Worm (Caenorhabditis elegans) whole organism, early embryonic: ENCODE results near the gene catp-8.

Experiments
- B0310.2 ChIP-seq: sonication (generic microtip); optimal IDR thresholded peaks from 2 replicates; lab custom pipeline; 2016; ENCODE audit warnings: mild to moderate bottlenecking, missing genetic modification characterization, missing compliant biosample characterization
- F13C5.2 ChIP-seq: sonication (generic microtip); optimal IDR thresholded peaks from 2 replicates; lab custom pipeline; 2017; ENCODE audit warnings: mild to moderate bottlenecking, missing genetic modification characterization, inconsistent platforms, missing compliant biosample characterization
- aly-1 ChIP-seq: sonication (generic microtip); optimal IDR thresholded peaks from 2 replicates; lab custom pipeline; 2016; ENCODE audit warnings: missing genetic modification characterization, missing compliant biosample characterization
- ama-1 ChIP-seq: fragments of 150-350 bp; optimal IDR thresholded peaks from 2 replicates; lab custom pipeline; 2014
- ceh-13 ChIP-seq: fragments of 200-800 bp; sonication (Bioruptor generic); optimal IDR thresholded peaks from 2 replicates; lab custom pipeline; 2018; ENCODE audit warnings: mild to moderate bottlenecking, missing genetic modification characterization, missing compliant biosample characterization
- flt-1 ChIP-seq: fragments of 200-800 bp; sonication (Bioruptor generic); IDR thresholded peaks from 2 replicates; pipeline ENCODE4 v1.3.6; 2022; ENCODE audit warnings: missing genetic modification characterization, missing compliant biosample characterization
- hmbx-1 ChIP-seq: sonication (generic microtip); optimal IDR thresholded peaks from 2 replicates; lab custom pipeline; 2016; ENCODE audit warnings: mild to moderate bottlenecking, missing genetic modification characterization, missing compliant biosample characterization
- hmg-4 ChIP-seq: fragments of 200-800 bp; sonication (Bioruptor generic); optimal IDR thresholded peaks from 2 replicates; lab custom pipeline; 2018; ENCODE audit warnings: mild to moderate bottlenecking, missing genetic modification characterization, missing compliant biosample characterization
- scrt-1 ChIP-seq: fragments of 200-800 bp; sonication (Bioruptor generic); IDR thresholded peaks from 2 replicates; pipeline ENCODE4 v1.3.6; 2022; ENCODE audit warnings: missing genetic modification characterization, missing compliant biosample characterization
- tbx-37 ChIP-seq: fragments of 200-800 bp; sonication (Bioruptor generic); conservative IDR thresholded peaks from 2 replicates; pipeline ENCODE4 v1.3.6; 2022; ENCODE audit warnings: missing genetic modification reagents, missing genetic modification characterization, missing compliant biosample characterization
- tra-4 ChIP-seq: sonication (generic microtip); optimal IDR thresholded peaks from 2 replicates; lab custom pipeline; 2017; ENCODE audit warnings: missing genetic modification characterization, missing compliant biosample characterization

- TF ChIP-seq tra-4 (tag; lab: Kevin White, UChicago) (no peak), aly-1 (tag; lab: Kevin White, UChicago) (no peak), B0310.2 (tag; lab: Kevin White, UChicago) (no peak), flt-1 (no peak), hmbx-1 (tag; lab: Kevin White, UChicago) (no peak), ceh-13 (no peak), scrt-1 (GFP tag; lab: Robert Waterston, UW) (no peak), tbx-37 (GFP tag; lab: Robert Waterston, UW) (no peak), ama-1 (no peak), hmg-4 (no peak), F13C5.2 (no peak)
Measured at ce11 chrIV:11472023-11472422, 7.0 kb downstream of the catp-8 start.
